Fruit fly (Drosophila melanogaster) Kc167 (cell line): ENCODE data around the gene CG18581.

ENCODE experiments used
- Myc ChIP-seq: fragments of >200 bp; optimal IDR thresholded peaks from 2 replicates; lab custom pipeline; 2017; ENCODE audit warnings: missing external identifiers
- Sin3A ChIP-seq: fragments of >200 bp; optimal IDR thresholded peaks from 2 replicates; lab custom pipeline; 2018; ENCODE audit warnings: missing external identifiers
- h ChIP-seq: fragments of >200 bp; optimal IDR thresholded peaks from 3 replicates; lab custom pipeline; 2018; ENCODE audit warnings: missing external identifiers
- insv ChIP-seq: fragments of >200 bp; optimal IDR thresholded peaks from 3 replicates; lab custom pipeline; 2018; ENCODE audit warnings: missing external identifiers
- psq ChIP-seq: fragments of >200 bp; optimal IDR thresholded peaks from 2 replicates; lab custom pipeline; 2017; ENCODE audit warnings: missing external identifiers
- ttk ChIP-seq: sonication (Bioruptor generic); optimal IDR thresholded peaks from 2 replicates; lab custom pipeline; 2017; ENCODE audit warnings: missing external identifiers

CG18581 gene

DNA sequence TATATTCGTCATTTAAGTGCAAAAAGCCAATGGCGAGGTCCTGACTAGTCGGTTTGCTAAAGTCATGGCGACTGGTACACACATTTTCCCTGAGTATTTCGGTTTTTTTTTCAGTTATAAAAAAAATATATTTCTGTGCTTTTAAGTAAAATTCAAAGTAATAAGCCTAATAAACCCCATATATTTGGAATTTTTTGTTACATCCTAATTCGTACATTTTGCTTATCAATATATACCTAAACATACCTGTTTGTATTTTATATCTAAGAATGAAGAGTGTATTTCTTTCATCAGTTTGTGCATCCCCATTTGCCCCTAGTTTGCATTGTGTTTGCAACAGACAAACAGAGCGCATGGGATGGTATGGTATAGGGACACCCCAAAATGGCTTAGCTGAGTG lies 14.4 kb downstream of the CG18581 start:
- TF ChIP-seq Myc (no peak), insv (lab: Kevin White, UChicago) (no peak), Sin3A (lab: Kevin White, UChicago) (no peak), ttk (lab: Kevin White, UChicago) (no peak), h (no peak), psq (lab: Kevin White, UChicago) (no peak)

DNA sequence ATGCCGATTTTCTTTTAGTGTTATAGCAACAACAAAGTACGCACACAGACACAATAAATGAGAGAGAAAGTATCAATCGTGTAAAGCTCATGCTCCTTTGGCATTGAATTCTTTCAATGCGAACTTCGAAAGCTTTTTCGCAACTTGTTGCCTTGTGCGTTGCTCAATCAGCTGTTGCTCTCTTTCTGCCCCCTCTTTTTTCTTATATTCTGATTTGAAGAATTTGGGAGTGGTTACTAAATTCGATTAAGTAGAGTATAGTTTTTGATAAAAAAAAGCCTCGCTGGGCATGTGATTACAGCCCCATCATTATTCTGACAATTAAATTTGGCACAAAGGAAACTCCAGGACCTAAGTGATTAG lies 15.3 kb downstream of the CG18581 start:
- TF ChIP-seq ttk (lab: Kevin White, UChicago) = no peak
- no peak for TF ChIP-seq psq (lab: Kevin White, UChicago)
- no peak for TF ChIP-seq insv (lab: Kevin White, UChicago)
- no peak for TF ChIP-seq Sin3A (lab: Kevin White, UChicago)
- no peak for TF ChIP-seq Myc

DNA sequence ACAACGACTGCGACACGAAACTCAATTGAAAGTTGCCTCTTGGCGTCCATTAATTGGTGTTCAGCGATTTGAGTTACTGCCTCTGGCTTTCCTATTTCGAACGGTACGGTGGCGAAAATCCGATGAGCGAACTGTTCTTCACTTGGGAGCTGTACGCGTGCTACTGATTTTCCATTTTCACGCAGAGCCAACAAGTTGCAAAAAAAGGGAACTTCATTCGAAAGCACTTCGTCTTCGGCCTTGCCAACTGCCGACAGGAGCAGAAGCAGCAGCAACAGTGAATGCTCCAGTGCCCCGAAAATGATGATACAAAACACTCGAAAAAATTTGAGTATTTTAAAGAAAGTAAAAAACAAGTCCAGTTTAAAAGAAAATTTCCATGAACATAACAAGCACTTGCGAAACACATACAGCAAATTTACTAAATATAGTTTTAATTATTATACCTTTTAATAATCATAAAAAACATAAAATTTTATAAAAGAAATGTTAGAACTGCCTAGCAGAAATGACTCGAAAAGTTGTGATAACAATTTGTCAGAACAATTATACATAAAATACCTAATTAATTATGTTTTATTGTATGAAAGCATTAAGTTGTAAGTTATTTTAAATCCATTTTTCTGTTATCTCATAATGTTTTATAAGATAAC lies 15.8 kb downstream of the CG18581 start:
- no peak for TF ChIP-seq insv (lab: Kevin White, UChicago)
- no peak for TF ChIP-seq Myc
- no peak for TF ChIP-seq Sin3A (lab: Kevin White, UChicago)
- TF ChIP-seq h = no peak
- TF ChIP-seq ttk (lab: Kevin White, UChicago) = no peak
- no peak for TF ChIP-seq psq (lab: Kevin White, UChicago)

DNA sequence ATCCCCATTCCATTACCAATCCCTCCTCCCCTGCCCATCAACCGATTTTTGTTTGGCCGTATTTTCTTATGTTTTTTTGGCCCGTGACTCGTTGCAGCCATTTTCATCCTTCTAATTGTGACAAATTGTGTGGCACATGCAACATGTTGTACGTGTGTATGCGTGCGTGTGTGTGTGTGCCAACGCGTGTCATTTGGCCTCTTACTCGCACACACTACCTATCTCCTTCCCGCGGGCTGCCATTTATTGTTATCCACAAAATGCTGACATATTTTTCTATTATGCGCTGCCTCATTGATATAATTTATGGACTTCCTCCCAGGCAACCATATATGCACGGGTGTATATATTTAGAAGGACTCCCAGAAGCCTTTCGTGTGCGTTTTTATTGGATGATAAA lies 18.2 kb downstream of the CG18581 start:
- TF ChIP-seq insv (lab: Kevin White, UChicago) = no peak
- no peak for TF ChIP-seq Sin3A (lab: Kevin White, UChicago)
- TF ChIP-seq Myc = no peak

DNA sequence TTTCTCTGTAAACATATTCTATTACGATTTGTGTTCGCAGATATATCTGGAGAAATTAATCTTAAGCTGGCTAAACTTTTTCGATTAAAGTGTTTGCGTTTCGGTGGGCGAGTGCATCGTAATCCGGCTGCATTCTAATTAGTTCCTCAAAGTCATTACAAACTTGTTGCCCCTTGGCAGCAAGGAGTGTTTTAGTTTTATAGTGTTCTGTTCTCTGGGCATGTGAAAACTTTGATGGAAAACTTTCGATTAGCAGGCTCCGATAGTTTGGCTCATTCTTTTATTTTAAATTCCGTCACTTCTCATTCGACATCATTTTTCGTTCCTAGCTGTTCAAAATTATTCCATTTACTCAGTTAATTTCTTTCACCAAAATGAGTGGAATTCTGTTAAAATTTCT lies 26.8 kb downstream of the CG18581 start, which contains the start of gene CG32148:
Gene CG32148, plus strand, starts transcription at position 301 of the 400 bp plus-strand sequence.
- TF ChIP-seq psq (lab: Kevin White, UChicago) (no peak), h (no peak), Sin3A (lab: Kevin White, UChicago) (no peak), Myc (no peak), insv (lab: Kevin White, UChicago) (no peak), ttk (lab: Kevin White, UChicago) (no peak)

DNA sequence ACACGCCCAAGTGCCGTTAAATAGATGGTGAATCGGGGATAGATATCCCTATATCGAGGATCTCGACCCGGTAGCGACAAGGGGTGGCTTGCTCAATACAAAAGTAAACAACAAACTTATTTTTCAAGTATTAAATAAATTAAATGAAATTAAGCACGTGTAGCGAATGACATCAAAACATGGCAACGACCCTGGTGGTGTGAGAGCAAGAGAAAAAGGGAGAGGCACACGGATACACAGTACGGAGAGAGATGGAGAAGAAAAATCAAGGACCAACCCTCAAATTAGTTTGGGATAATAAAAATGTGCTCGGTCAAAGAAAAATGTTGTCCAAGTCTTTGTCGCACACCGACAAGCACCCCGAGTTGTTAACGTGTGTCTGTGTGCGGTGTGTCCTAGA lies 29.0 kb downstream of the CG18581 start:
- TF ChIP-seq ttk (lab: Kevin White, UChicago) = no peak
- TF ChIP-seq psq (lab: Kevin White, UChicago) = no peak
- no peak for TF ChIP-seq Sin3A (lab: Kevin White, UChicago)
- TF ChIP-seq Myc = no peak
- no peak for TF ChIP-seq h
- TF ChIP-seq insv (lab: Kevin White, UChicago) = no peak

DNA sequence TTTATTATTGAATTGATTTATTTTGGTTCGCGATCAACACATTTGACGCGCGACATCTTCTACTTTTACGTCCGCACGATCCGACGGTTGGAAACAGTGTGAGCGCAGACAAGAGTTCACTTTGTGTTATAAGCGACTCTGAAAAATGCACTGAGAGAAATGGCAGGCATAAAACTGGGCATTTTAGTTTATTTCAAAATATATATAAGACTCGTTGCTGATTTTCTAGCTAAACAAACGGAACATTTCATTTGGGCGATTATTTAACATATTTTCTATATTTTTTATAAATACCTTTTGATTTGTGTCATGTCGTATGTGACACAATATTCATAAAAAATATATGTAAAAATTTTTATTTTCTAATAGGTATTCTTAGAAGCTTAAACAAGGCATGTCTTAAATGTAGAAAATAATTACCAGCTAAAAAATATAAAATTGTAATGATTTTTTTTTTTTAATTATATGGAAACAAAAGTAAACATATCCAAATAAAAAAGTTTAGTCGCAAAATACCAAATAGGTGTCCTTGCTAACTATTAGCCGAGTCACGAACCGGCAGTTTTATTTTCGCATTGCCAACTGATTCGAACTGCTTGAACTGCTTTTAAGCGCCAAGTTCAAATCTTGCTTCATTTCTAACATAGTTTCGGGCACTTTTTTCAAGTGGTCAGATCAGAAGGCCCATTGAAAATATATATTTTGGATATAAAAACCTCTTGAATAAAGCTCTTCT lies 35.9 kb downstream of the CG18581 start, which contains the start of gene Reck:
Gene Reck, minus strand, starts transcription at position 106 of the 736 bp plus-strand sequence.
- TF ChIP-seq ttk (lab: Kevin White, UChicago) (no peak), psq (lab: Kevin White, UChicago) (no peak), h (no peak), insv (lab: Kevin White, UChicago) (no peak), Sin3A (lab: Kevin White, UChicago) (no peak), Myc (no peak)

DNA sequence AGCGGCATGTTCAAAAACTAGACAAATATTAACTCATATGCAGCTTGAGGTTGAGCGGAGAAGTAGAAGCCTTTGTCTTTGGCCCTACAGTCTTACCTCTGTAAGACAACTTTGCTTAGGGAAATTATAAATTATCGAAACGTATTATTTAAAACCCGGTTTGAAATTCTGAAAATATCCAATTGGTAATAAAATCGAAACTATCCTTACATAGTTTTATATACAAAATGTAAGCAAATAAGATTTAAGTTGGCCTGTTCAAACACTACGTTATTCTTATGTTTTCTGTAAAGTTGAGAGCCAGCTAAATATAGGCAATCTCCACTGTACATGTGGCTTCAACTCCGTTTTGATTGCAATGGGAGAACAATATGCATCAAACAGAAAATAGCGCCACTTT lies 36.7 kb downstream of the CG18581 start:
- TF ChIP-seq insv (lab: Kevin White, UChicago) (no peak), h (no peak), ttk (lab: Kevin White, UChicago) (no peak), Sin3A (lab: Kevin White, UChicago) (no peak), psq (lab: Kevin White, UChicago) (no peak), Myc (no peak)

DNA sequence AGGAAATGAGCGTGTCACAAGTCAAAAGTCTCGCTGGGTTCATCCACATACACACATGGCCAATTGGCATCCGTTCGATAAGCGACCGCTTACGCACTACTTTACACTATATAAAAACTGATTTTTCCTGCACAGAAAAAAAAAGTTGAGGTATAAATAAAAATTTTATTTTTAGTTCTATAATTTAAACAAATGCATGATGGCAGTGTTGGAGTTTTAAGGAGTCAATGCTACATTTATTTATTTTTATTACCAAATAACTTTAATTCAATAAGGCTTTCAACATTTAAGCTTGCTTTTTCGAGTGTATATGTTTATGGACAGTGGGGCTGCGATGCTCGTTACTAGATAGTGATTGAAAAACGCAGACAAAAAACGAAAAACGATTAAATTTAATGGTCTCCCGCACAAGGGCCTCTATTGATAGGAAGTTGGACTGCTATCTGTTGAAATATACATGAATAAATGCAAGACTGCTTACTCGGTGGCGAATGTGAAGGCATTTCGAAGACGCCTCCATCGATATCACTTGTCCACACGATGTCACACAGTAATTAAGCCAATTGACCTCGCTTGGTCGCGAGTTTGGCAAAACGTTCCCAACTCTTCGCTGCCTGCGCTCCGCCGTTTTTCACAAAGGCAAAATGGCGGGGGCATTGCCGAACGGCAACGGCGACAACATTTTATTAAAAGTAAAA lies 38.2 kb downstream of the CG18581 start:
- TF ChIP-seq Myc (no peak), ttk (lab: Kevin White, UChicago) (no peak), Sin3A (lab: Kevin White, UChicago) (no peak), h (no peak), insv (lab: Kevin White, UChicago) (no peak), psq (lab: Kevin White, UChicago) (no peak)

DNA sequence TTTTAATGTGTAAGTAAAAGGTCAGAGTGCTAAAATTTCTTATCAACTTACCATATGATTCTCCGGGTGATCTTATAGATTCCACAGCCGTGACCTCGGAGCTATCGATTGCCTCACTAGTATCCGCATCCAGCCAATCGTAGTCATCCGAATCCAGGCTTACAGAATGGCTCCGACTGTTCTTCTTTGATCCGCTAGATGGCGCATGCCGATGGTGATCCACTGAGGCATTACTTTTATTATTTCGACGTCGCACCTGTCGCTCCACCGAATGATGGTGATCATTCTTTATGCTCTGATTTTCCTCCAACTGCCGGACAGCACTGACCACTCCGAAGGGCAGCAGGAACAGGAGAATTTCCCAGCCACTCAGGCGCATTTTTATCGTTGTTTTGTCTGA lies 38.9 kb downstream of the CG18581 start:
- TF ChIP-seq Sin3A (lab: Kevin White, UChicago) = no peak
- no peak for TF ChIP-seq h
- TF ChIP-seq Myc = no peak
- no peak for TF ChIP-seq psq (lab: Kevin White, UChicago)

DNA sequence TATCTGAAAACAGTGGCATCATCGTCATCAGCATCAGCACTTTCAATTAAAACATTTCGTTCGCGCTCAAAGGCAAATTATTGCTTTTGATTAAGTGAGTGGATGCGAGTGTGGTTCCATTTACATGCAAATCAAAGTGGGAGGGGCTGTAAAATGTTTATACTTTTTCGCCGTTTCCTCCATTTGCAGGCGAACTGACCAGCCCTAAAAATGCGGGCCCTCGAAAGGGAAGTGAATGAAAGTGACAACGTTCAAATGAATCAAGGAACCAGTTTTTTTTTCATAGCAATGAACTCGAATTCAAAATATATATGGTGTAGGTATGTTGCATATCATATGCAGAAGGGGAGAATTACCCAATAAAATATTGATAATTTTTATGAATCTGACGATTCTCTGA lies 39.4 kb downstream of the CG18581 start:
- no peak for TF ChIP-seq ttk (lab: Kevin White, UChicago)
- no peak for TF ChIP-seq psq (lab: Kevin White, UChicago)
- no peak for TF ChIP-seq Sin3A (lab: Kevin White, UChicago)
- no peak for TF ChIP-seq Myc
- no peak for TF ChIP-seq insv (lab: Kevin White, UChicago)
- no peak for TF ChIP-seq h

DNA sequence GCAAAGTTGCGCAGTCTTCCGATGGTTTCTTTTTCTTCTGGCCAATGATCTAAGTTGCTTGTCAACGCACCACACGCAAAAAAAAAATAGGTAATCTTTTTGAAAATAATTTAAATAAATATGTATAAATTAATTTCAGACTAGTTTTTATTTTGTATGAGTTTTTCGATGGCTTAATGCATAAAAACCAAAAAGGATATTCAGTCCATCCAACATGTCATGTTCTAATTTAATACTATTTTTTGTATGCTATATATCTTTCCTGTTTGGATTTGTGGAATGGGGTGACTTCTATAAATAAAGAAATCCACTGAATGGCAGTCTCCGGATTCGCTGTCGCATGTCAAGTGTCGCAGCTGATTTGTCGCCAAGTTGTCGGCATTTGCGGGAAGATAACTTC lies 40.3 kb downstream of the CG18581 start:
- TF ChIP-seq h (no peak), psq (lab: Kevin White, UChicago) (no peak), ttk (lab: Kevin White, UChicago) (no peak), insv (lab: Kevin White, UChicago) (no peak), Sin3A (lab: Kevin White, UChicago) (no peak), Myc (no peak)
